Worm (Caenorhabditis elegans) whole organism, L4 larva: ENCODE measurements around the gene irld-61.

Experiments
- R02D3.7 ChIP-seq: fragments of 150-350 bp; sonication (generic microtip); optimal IDR thresholded peaks from 3 replicates; lab custom pipeline; 2014; ENCODE audit warnings: missing biosample characterization, missing genetic modification characterization
- aly-2 ChIP-seq: sonication (generic microtip); optimal IDR thresholded peaks from 2 replicates; lab custom pipeline; 2018; ENCODE audit warnings: missing biosample characterization, missing genetic modification characterization
- mdl-1 ChIP-seq, 2 experiments: fragments of 150-350 bp in 1 of 2; sonication (generic microtip) in 1 of 2; optimal IDR thresholded peaks; 2 replicates each; lab custom pipeline; 2014 to 2017; ENCODE audit warnings: missing biosample characterization in 2 of 2, missing genetic modification characterization in 2 of 2
- nhr-28 ChIP-seq: fragments of 150-350 bp; optimal IDR thresholded peaks from 2 replicates; lab custom pipeline; 2014; ENCODE audit warnings: missing biosample characterization, missing genetic modification characterization
- snpc-4 ChIP-seq: fragments of 150-350 bp; optimal IDR thresholded peaks from 2 replicates; lab custom pipeline; 2014; ENCODE audit warnings: missing biosample characterization, missing genetic modification characterization
- unc-130 ChIP-seq: sonication (generic microtip); optimal IDR thresholded peaks from 2 replicates; lab custom pipeline; 2016; ENCODE audit warnings: missing genetic modification reagents, missing genetic modification characterization, missing compliant biosample characterization

DNA sequence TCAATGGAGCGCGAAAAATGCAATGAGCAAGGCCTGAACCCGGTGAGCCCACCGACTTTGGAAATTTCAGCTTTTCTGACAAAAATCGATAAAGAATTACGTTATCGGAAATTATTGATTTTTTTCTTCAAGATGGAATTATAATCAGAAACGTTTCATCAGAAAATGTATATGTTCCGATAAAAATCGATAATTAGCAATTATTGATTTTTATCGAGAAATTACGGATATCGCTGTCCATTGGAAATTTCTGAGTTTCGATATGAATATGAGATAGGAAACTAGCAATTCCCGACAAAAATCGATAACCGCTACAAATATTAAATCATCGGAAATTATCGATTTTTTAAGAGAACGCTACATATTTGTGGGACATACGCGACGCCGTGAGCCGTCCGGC, 29.8 kb downstream of the irld-61 start:
- TF ChIP-seq snpc-4 (tag; lab: Kevin White, UChicago) (no peak), unc-130 (GFP tag; lab: Kevin White, UChicago) (no peak), R02D3.7 (tag; lab: Kevin White, UChicago) (no peak), aly-2 (tag; lab: Kevin White, UChicago) (no peak), mdl-1 (tag; optimal IDR thresholded peaks at IDR 0.05; lab: Kevin White, UChicago) (no peak), nhr-28 (tag; lab: Kevin White, UChicago) (no peak)
